Fruit fly (Drosophila melanogaster): Measurements from ENCODE around the gene CG6184.

CG6184 gene

dm6 chr3R:19671223-19671991 is 13.7 kb upstream of the CG6184 start, which contains the start of gene Naam (continued):
- peak; percentile 58 for TF ChIP-seq Chrac-16 (GFP tag; optimal IDR thresholded peaks at IDR 0.05)
- TF ChIP-seq Sox100B (GFP tag; optimal IDR thresholded peaks at IDR 0.05) = no peak
- no peak for TF ChIP-seq ash1 (GFP tag; optimal IDR thresholded peaks at IDR 0.05)
- peak; percentile 23 for TF ChIP-seq corto (GFP tag; optimal IDR thresholded peaks at IDR 0.05)
- peak; percentile 47 for TF ChIP-seq Max (GFP tag; optimal IDR thresholded peaks at IDR 0.05)
- TF ChIP-seq Nf-YB (GFP tag; optimal IDR thresholded peaks at IDR 0.05) = peak; percentile 51
- no peak for TF ChIP-seq Dref (GFP tag; IDR thresholded peaks at IDR 0.05)
- peak; percentile 82 for TF ChIP-seq CG6854 (GFP tag; optimal IDR thresholded peaks at IDR 0.05)
- TF ChIP-seq Gug (GFP tag; IDR thresholded peaks at IDR 0.05) = peak; percentile 52; the same call in 2 of the 4 replicates
- TF ChIP-seq CG10147 (GFP tag; optimal IDR thresholded peaks at IDR 0.05) = peak; percentile 74
- peak; percentile 30; the same call in 1 of the 2 replicates for TF ChIP-seq CG6272 (GFP tag; IDR thresholded peaks at IDR 0.05)
- TF ChIP-seq Tbp (GFP tag; optimal IDR thresholded peaks at IDR 0.05) = no peak
- TF ChIP-seq CG18262 (tag; optimal IDR thresholded peaks at IDR 0.05) = peak; percentile 69
- TF ChIP-seq CG14710 (tag; optimal IDR thresholded peaks at IDR 0.05) = peak; percentile 22
- TF ChIP-seq gro (GFP tag; optimal IDR thresholded peaks at IDR 0.05) = peak; percentile 88
- TF ChIP-seq CG16813 (GFP tag; IDR thresholded peaks at IDR 0.05; ENCODE audit: partially characterized antibody) = no peak
- TF ChIP-seq CG13894 (tag; optimal IDR thresholded peaks at IDR 0.05) = peak; percentile 73
- TF ChIP-seq chm (GFP tag; IDR thresholded peaks at IDR 0.05) = peak; percentile 73; the same call in 1 of the 2 replicates
- no peak for TF ChIP-seq CG8290 (GFP tag; optimal IDR thresholded peaks at IDR 0.05)
- peak in 1 of 2 experiments; percentile 87 for TF ChIP-seq CG8290 (tag; optimal IDR thresholded peaks at IDR 0.05)
- peak; percentile 59 for TF ChIP-seq CG8388 (GFP tag; optimal IDR thresholded peaks at IDR 0.05)
- peak; percentile 72; the same call in 1 of the 3 replicates for TF ChIP-seq zfh1 (GFP tag; IDR thresholded peaks at IDR 0.05)
- TF ChIP-seq btn (GFP tag; optimal IDR thresholded peaks at IDR 0.05) = no peak
- TF ChIP-seq nom (GFP tag; optimal IDR thresholded peaks at IDR 0.05) = no peak
- peak; percentile 86 for TF ChIP-seq mam (GFP tag; optimal IDR thresholded peaks at IDR 0.05)
- peak; percentile 34 for TF ChIP-seq run (tag; optimal IDR thresholded peaks at IDR 0.05)
- TF ChIP-seq Myb (GFP tag; optimal IDR thresholded peaks at IDR 0.05) = peak; percentile 57
- TF ChIP-seq kah (GFP tag; optimal IDR thresholded peaks at IDR 0.05) = no peak
- TF ChIP-seq CG10979 (tag; optimal IDR thresholded peaks at IDR 0.05) = no peak
- TF ChIP-seq onecut (GFP tag; IDR thresholded peaks at IDR 0.05) = peak; percentile 60; the same call in 1 of the 2 replicates
- TF ChIP-seq CG1647 (GFP tag; optimal IDR thresholded peaks at IDR 0.05) = no peak
- TF ChIP-seq chn (GFP tag; optimal IDR thresholded peaks at IDR 0.05) = peak; percentile 60
- peak; percentile 52 for TF ChIP-seq disco-r (GFP tag; optimal IDR thresholded peaks at IDR 0.05)
- TF ChIP-seq Nf-YC (tag; optimal IDR thresholded peaks at IDR 0.05) = no peak
- TF ChIP-seq Dll (GFP tag; IDR thresholded peaks at IDR 0.05; ENCODE audit: partially characterized antibody) = no peak
- TF ChIP-seq CG30403 (GFP tag; optimal IDR thresholded peaks at IDR 0.05) = peak; percentile 82
- peak; percentile 54 for TF ChIP-seq Ada2b (GFP tag; IDR thresholded peaks at IDR 0.05)
- peak; percentile 85 for TF ChIP-seq Xbp1 (GFP tag; optimal IDR thresholded peaks at IDR 0.05)
- TF ChIP-seq wor (GFP tag; IDR thresholded peaks at IDR 0.05) = no peak
- TF ChIP-seq phol (tag; optimal IDR thresholded peaks at IDR 0.05) = peak; percentile 57
- TF ChIP-seq cg (GFP tag; optimal IDR thresholded peaks at IDR 0.05) = no peak
- no peak for TF ChIP-seq Dfd (GFP tag; optimal IDR thresholded peaks at IDR 0.05)
- TF ChIP-seq CG7786 (GFP tag; optimal IDR thresholded peaks at IDR 0.05) = peak; percentile 85
- no peak for TF ChIP-seq tup (GFP tag; optimal IDR thresholded peaks at IDR 0.05)
- no peak for TF ChIP-seq fd102C (GFP tag; optimal IDR thresholded peaks at IDR 0.05)
- TF ChIP-seq slou (GFP tag; optimal IDR thresholded peaks at IDR 0.05) = no peak
- peak; percentile 73 for TF ChIP-seq shn (GFP tag; optimal IDR thresholded peaks at IDR 0.05)
- TF ChIP-seq CkIIα-i1 (GFP tag; IDR thresholded peaks at IDR 0.05) = no peak
- peak; percentile 43 for TF ChIP-seq grn (GFP tag; optimal IDR thresholded peaks at IDR 0.05)
- 0 out of 2 replicates have a peak, but pooled peaks have one; percentile 40 for TF ChIP-seq CG14667 (GFP tag; IDR thresholded peaks at IDR 0.05)
